Worm (Caenorhabditis elegans): ENCODE measurements around the gene pals-28.

DNA sequence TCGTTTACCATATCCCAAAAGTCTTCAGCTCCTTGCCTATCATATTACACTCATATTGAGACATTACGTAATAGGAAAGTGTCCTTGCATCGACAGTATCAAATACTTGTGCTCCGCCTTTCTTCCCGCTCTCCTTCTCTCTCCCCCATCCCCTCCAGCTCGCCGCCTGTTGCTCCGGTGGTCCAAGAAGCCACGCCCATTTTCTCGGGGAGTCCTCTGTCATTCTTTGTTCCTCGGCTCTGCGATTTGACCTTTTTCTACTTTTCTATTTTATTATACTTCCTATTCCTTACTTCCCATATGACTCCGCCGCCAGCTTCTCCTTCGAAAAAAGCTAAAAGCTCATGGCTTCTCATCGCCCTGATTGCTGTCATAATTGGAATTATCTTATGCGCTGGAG, 28.2 kb upstream of the pals-28 start, which contains the start of gene mnp-1:
- TF ChIP-seq dao-5 (tag; optimal IDR thresholded peaks at IDR 0.05) (no peak), W03F9.2 (tag; optimal IDR thresholded peaks at IDR 0.05) (no peak), him-1 (tag; optimal IDR thresholded peaks at IDR 0.05) (no peak)

Data from whole organism, L4/young adult.